Fruit fly (Drosophila melanogaster): ENCODE measurements around the gene CG32086.

- TF ChIP-seq psq (optimal IDR thresholded peaks at IDR 0.05), result no peak
- TF ChIP-seq EcR (GFP tag; optimal IDR thresholded peaks at IDR 0.05), result no peak
- TF ChIP-seq pan (optimal IDR thresholded peaks at IDR 0.05), result no peak
- no peak for TF ChIP-seq Dll (optimal IDR thresholded peaks at IDR 0.05)
- TF ChIP-seq usp (GFP tag; optimal IDR thresholded peaks at IDR 0.05), result no peak
- TF ChIP-seq CG8478 (optimal IDR thresholded peaks at IDR 0.05), result no peak
These were observed 44.1 kb downstream of the CG32086 start for dm6 chr3L:11539511-11540329.

Data from whole organism.